Fruit fly (Drosophila melanogaster): ENCODE results near the gene Antp.

Antp gene

DNA sequence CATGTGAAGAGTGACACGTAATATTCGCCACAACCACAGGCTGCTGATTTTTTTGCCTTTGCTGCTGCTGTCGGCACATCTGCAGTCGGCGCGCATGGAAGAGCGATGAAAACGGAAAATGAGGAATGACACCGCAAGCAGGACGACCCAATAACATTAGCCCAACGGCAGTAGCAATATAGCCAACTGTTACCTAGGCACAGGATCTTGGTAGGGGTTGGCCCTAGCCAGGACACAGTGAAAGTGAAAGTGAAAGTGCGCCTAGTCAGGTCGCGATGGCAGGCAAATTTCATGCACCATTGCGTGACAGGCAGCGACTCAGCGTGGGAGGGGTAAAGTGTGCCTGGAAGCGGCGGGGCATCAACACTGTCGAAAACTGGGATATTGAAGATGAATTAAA is 110.2 kb downstream of the Antp start:
- TF ChIP-seq h (optimal IDR thresholded peaks at IDR 0.05) (no peak), Sin3A (optimal IDR thresholded peaks at IDR 0.05) (no peak), Myc (optimal IDR thresholded peaks at IDR 0.05) (no peak), ttk (optimal IDR thresholded peaks at IDR 0.05) (no peak), insv (optimal IDR thresholded peaks at IDR 0.05) (no peak), psq (optimal IDR thresholded peaks at IDR 0.05) (no peak)

dm6 chr3R:6885182-6885789 is 113.7 kb downstream of the Antp start:
- TF ChIP-seq Myc (optimal IDR thresholded peaks at IDR 0.05) (no peak), ttk (optimal IDR thresholded peaks at IDR 0.05) (no peak), h (optimal IDR thresholded peaks at IDR 0.05) (no peak), psq (optimal IDR thresholded peaks at IDR 0.05) (no peak), insv (optimal IDR thresholded peaks at IDR 0.05) (no peak), Sin3A (optimal IDR thresholded peaks at IDR 0.05) (no peak)

dm6 chr3R:6881264-6882014 is 117.6 kb downstream of the Antp start:
- no peak for TF ChIP-seq Sin3A (optimal IDR thresholded peaks at IDR 0.05)

- TF ChIP-seq psq (optimal IDR thresholded peaks at IDR 0.05): no peak
- no peak for TF ChIP-seq insv (optimal IDR thresholded peaks at IDR 0.05)
- no peak for TF ChIP-seq Myc (optimal IDR thresholded peaks at IDR 0.05)
- TF ChIP-seq ttk (optimal IDR thresholded peaks at IDR 0.05): no peak
- no peak for TF ChIP-seq Sin3A (optimal IDR thresholded peaks at IDR 0.05)
- TF ChIP-seq h (optimal IDR thresholded peaks at IDR 0.05): no peak
These were observed 128.2 kb downstream of the Antp start for dm6 chr3R:6870836-6871235.

- no peak for TF ChIP-seq Sin3A (optimal IDR thresholded peaks at IDR 0.05)
- TF ChIP-seq h (optimal IDR thresholded peaks at IDR 0.05): no peak
- no peak for TF ChIP-seq Myc (optimal IDR thresholded peaks at IDR 0.05)
- TF ChIP-seq insv (optimal IDR thresholded peaks at IDR 0.05): no peak
- no peak for TF ChIP-seq ttk (optimal IDR thresholded peaks at IDR 0.05)
- TF ChIP-seq psq (optimal IDR thresholded peaks at IDR 0.05): no peak
These were observed 129.7 kb downstream of the Antp start for dm6 chr3R:6869297-6869696.

DNA sequence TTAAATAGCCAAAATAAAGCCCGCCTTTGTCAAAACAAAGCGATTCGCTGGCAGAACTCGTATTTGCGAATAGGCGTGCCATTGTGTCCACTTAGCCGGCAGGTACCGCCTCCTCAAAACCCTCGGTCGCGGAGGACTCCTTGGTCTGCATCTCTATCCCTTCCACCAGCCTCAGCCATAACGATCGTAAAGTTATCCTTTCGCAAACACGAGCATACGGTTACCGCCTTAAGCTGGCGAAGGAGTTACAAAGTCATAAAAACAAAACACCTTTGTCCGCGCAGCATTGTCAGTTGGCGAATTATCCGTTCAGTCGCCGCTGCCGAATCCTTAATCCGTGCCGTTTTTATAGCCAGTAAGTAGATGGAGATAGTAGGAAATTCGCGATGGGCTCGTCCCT is 130.8 kb downstream of the Antp start:
- no peak for TF ChIP-seq ttk (optimal IDR thresholded peaks at IDR 0.05)
- TF ChIP-seq Myc (optimal IDR thresholded peaks at IDR 0.05): no peak
- no peak for TF ChIP-seq insv (optimal IDR thresholded peaks at IDR 0.05)
- TF ChIP-seq h (optimal IDR thresholded peaks at IDR 0.05): no peak
- TF ChIP-seq Sin3A (optimal IDR thresholded peaks at IDR 0.05): no peak
- TF ChIP-seq psq (optimal IDR thresholded peaks at IDR 0.05): no peak

- TF ChIP-seq ttk (optimal IDR thresholded peaks at IDR 0.05): no peak
- TF ChIP-seq h (optimal IDR thresholded peaks at IDR 0.05): no peak
- no peak for TF ChIP-seq Myc (optimal IDR thresholded peaks at IDR 0.05)
- no peak for TF ChIP-seq Sin3A (optimal IDR thresholded peaks at IDR 0.05)
- TF ChIP-seq psq (optimal IDR thresholded peaks at IDR 0.05): no peak
- TF ChIP-seq insv (optimal IDR thresholded peaks at IDR 0.05): no peak
These were observed 135.1 kb downstream of the Antp start, which contains the start of gene ftz for dm6 chr3R:6863769-6864393. TSS of gene ftz (plus strand) at chr3R:6864324.

DNA sequence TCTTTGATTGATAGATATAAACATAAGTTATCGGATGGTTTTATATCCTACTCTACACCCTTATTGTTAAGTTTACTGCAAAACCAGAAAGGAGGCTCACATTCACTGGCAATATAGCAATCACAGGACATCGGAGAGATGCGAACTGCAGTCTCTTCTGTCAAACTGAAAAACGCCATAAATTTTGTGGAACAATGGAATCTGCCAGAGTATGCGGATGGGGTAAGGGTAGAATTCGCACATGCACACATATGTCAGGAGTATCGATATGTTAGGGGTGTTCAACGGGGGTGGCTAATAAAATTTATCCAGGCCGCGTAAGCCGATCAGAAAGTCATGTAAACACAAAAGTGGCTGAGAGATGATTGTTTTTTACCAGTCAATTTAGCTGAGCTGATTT is 136.5 kb downstream of the Antp start:
- TF ChIP-seq ttk (optimal IDR thresholded peaks at IDR 0.05) (no peak), psq (optimal IDR thresholded peaks at IDR 0.05) (no peak), Myc (optimal IDR thresholded peaks at IDR 0.05) (no peak), h (optimal IDR thresholded peaks at IDR 0.05) (no peak), Sin3A (optimal IDR thresholded peaks at IDR 0.05) (no peak), insv (optimal IDR thresholded peaks at IDR 0.05) (no peak)

dm6 chr3R:6860042-6860441 is 139.0 kb downstream of the Antp start:
- no peak for TF ChIP-seq Myc (optimal IDR thresholded peaks at IDR 0.05)
- no peak for TF ChIP-seq h (optimal IDR thresholded peaks at IDR 0.05)
- no peak for TF ChIP-seq Sin3A (optimal IDR thresholded peaks at IDR 0.05)
- TF ChIP-seq ttk (optimal IDR thresholded peaks at IDR 0.05): no peak
- no peak for TF ChIP-seq insv (optimal IDR thresholded peaks at IDR 0.05)
- TF ChIP-seq psq (optimal IDR thresholded peaks at IDR 0.05): no peak

DNA sequence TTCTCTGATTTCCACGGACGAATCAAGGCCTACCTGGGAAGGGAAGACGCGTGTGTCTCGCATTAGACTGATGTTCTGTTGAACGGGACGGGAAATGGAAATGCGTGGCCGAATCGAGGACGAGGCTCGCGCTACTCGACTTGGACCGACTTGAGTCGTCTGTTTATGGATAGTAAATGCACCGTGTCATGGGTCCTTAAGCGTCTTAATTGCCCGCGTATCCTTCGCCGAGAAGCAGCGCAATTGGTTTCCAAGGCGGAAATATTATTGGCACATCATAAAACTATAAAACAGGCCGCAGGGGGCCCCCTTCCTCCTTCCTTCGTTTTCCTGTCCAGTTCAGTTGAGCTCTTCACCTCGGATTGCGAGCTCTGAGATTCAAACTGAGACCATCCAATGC is 140.0 kb downstream of the Antp start:
- TF ChIP-seq h (optimal IDR thresholded peaks at IDR 0.05) (no peak), ttk (optimal IDR thresholded peaks at IDR 0.05) (no peak), Sin3A (optimal IDR thresholded peaks at IDR 0.05) (no peak), psq (optimal IDR thresholded peaks at IDR 0.05) (no peak), insv (optimal IDR thresholded peaks at IDR 0.05) (no peak), Myc (optimal IDR thresholded peaks at IDR 0.05) (no peak)

DNA sequence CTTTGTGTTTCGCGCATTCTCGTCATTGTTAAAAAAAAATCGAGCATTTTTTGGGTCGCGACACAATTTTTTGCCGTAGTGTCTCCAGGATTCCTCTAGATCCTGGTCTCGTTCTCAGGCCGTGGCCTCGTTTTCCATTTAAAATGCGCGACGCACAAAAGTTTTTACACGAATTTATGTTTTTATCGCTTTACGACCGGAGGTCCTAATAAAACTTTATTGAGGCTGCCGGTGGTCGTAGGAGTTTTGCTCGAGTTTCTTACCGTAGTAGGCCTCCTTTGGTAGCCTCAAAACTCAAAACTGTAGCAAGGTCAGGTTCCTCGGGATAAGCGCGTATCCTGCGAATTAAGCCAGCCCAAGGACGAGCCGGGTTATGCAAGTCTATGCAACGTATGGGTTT is 141.6 kb downstream of the Antp start:
- no peak for TF ChIP-seq insv (optimal IDR thresholded peaks at IDR 0.05)
- TF ChIP-seq psq (optimal IDR thresholded peaks at IDR 0.05): no peak
- no peak for TF ChIP-seq ttk (optimal IDR thresholded peaks at IDR 0.05)
- TF ChIP-seq Sin3A (optimal IDR thresholded peaks at IDR 0.05): no peak
- TF ChIP-seq h (optimal IDR thresholded peaks at IDR 0.05): no peak

DNA sequence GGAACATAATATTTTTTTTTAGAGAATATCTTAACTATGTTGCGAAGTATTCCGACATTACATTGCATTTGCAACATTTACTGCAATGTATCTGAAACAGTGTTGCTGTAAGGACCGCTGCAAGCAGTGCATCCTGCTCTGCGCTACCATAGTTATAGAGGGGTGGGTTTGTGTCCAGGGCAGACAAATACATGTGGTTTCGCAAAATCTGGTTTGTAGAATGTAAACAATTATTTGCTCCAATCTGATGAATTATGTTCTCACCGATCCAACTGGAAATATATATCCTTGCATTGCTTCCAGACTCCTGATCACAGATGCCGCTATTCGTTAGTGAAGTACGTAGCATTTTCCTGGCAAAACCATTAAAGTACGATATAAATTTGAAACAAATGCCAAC is 144.7 kb downstream of the Antp start:
- no peak for TF ChIP-seq psq (optimal IDR thresholded peaks at IDR 0.05)
- TF ChIP-seq Myc (optimal IDR thresholded peaks at IDR 0.05): no peak
- no peak for TF ChIP-seq Sin3A (optimal IDR thresholded peaks at IDR 0.05)
- TF ChIP-seq ttk (optimal IDR thresholded peaks at IDR 0.05): no peak
- no peak for TF ChIP-seq insv (optimal IDR thresholded peaks at IDR 0.05)
- no peak for TF ChIP-seq h (optimal IDR thresholded peaks at IDR 0.05)

Data from Kc167 (cell line).